Fruit fly (Drosophila melanogaster) whole organism, wandering third instar larva: ENCODE data around the gene CG8292.

Experiments
- Abd-B ChIP-seq: fragments of >200 bp; optimal IDR thresholded peaks from 2 replicates; lab custom pipeline; 2017; ENCODE audit warnings: missing biosample characterization, missing genetic modification characterization
- CG32264 ChIP-seq: fragments of 200-800 bp; sonication (Bioruptor generic); optimal IDR thresholded peaks from 2 replicates; lab custom pipeline; 2016; ENCODE audit warnings: missing biosample characterization, missing genetic modification characterization
- CG9705 ChIP-seq: fragments of 200-800 bp; sonication (Bioruptor generic); optimal IDR thresholded peaks from 2 replicates; lab custom pipeline; 2018; ENCODE audit warnings: missing biosample characterization, mild to moderate bottlenecking, missing genetic modification characterization
- CrebA ChIP-seq: fragments of 200-800 bp; sonication (Bioruptor generic); optimal IDR thresholded peaks from 2 replicates; lab custom pipeline; 2016; ENCODE audit warnings: missing biosample characterization, mild to moderate bottlenecking, missing genetic modification characterization, borderline replicate concordance
- Dfd ChIP-seq: fragments of >200 bp; optimal IDR thresholded peaks from 2 replicates; lab custom pipeline; 2017; ENCODE audit warnings: missing biosample characterization, missing genetic modification characterization
- Dif ChIP-seq: fragments of 200-275, 200-300 bp; sonication (Bioruptor generic); optimal IDR thresholded peaks from 2 replicates; lab custom pipeline; 2018; ENCODE audit warnings: missing biosample characterization, missing genetic modification characterization; ENCODE audit not compliant: partially characterized antibody
- GATAd ChIP-seq: sonication (Bioruptor generic); optimal IDR thresholded peaks from 2 replicates; lab custom pipeline; 2016; ENCODE audit warnings: missing biosample characterization, missing genetic modification characterization
- HLH106 ChIP-seq: fragments of 200-800 bp; optimal IDR thresholded peaks from 3 replicates; lab custom pipeline; 2019; ENCODE audit warnings: missing biosample characterization, mild to moderate bottlenecking, missing genetic modification characterization, moderate library complexity
- Hnf4 ChIP-seq: fragments of 200-800 bp; sonication (Bioruptor generic); optimal IDR thresholded peaks from 2 replicates; lab custom pipeline; 2016; ENCODE audit warnings: missing biosample characterization, mild to moderate bottlenecking, missing genetic modification characterization
- Hr78 ChIP-seq: fragments of >200 bp; optimal IDR thresholded peaks from 2 replicates; lab custom pipeline; 2017; ENCODE audit warnings: missing biosample characterization, missing genetic modification characterization
- Hr83 ChIP-seq: fragments of 200-300 bp; sonication (Bioruptor generic); optimal IDR thresholded peaks from 2 replicates; lab custom pipeline; 2016; ENCODE audit warnings: missing biosample characterization, mild to moderate bottlenecking, missing genetic modification characterization, moderate library complexity; ENCODE audit not compliant: poor library complexity, severe bottlenecking
- Jra ChIP-seq: sonication (Bioruptor generic); optimal IDR thresholded peaks from 2 replicates; lab custom pipeline; 2016; ENCODE audit warnings: missing biosample characterization, missing genetic modification characterization
- Mio ChIP-seq: sonication (Bioruptor generic); optimal IDR thresholded peaks from 2 replicates; lab custom pipeline; 2016; ENCODE audit warnings: missing biosample characterization, missing genetic modification characterization
- Myc ChIP-seq: fragments of >200 bp; optimal IDR thresholded peaks from 2 replicates; lab custom pipeline; 2017
- N ChIP-seq: fragments of >200 bp; optimal IDR thresholded peaks from 2 replicates; lab custom pipeline; 2018; ENCODE audit warnings: missing biosample characterization, missing external identifiers, missing genetic modification characterization
- OdsH ChIP-seq: fragments of 200-800 bp; sonication (Bioruptor generic); optimal IDR thresholded peaks from 2 replicates; lab custom pipeline; 2016; ENCODE audit warnings: missing biosample characterization, mild to moderate bottlenecking, missing genetic modification characterization
- Rel ChIP-seq, 2 experiments: fragments of 200-800 bp; sonication (Bioruptor generic) in 1 of 2; optimal IDR thresholded peaks; 2 replicates in 1 of 2; 3 replicates in 1 of 2; lab custom pipeline; 2016 to 2019; ENCODE audit warnings: mild to moderate bottlenecking in 2 of 2, missing biosample characterization in 2 of 2, missing genetic modification characterization in 2 of 2, moderate library complexity in 1 of 2
- Sp1 ChIP-seq: fragments of 200-800 bp; sonication (Bioruptor generic); optimal IDR thresholded peaks from 3 replicates; lab custom pipeline; 2019; ENCODE audit warnings: missing biosample characterization, mild to moderate bottlenecking, missing genetic modification characterization, moderate library complexity
- Vsx2 ChIP-seq: fragments of 200-300, 225-300 bp; sonication (Bioruptor generic); optimal IDR thresholded peaks from 2 replicates; lab custom pipeline; 2018; ENCODE audit warnings: missing biosample characterization, missing genetic modification characterization; ENCODE audit not compliant: partially characterized antibody
- br ChIP-seq: fragments of 200-800 bp; sonication (Bioruptor generic); optimal IDR thresholded peaks from 2 replicates; lab custom pipeline; 2016; ENCODE audit warnings: missing biosample characterization, missing genetic modification characterization
- brk ChIP-seq: fragments of 200-800 bp; sonication (Bioruptor generic); optimal IDR thresholded peaks from 2 replicates; lab custom pipeline; 2016; ENCODE audit warnings: missing biosample characterization, mild to moderate bottlenecking, missing genetic modification characterization
- dl ChIP-seq, 2 experiments: fragments of 175-275, 200-275 bp in 1 of 2; fragments of 200-275 bp in 1 of 2; sonication (Bioruptor generic); optimal IDR thresholded peaks; lab custom pipeline; 2018; ENCODE audit warnings: mild to moderate bottlenecking in 2 of 2, missing biosample characterization in 2 of 2, missing genetic modification characterization in 2 of 2, moderate library complexity in 2 of 2; ENCODE audit not compliant: partially characterized antibody in 2 of 2, insufficient read depth in 1 of 2
- dmrt93B ChIP-seq: fragments of 200-800 bp; sonication (Bioruptor generic); optimal IDR thresholded peaks from 2 replicates; lab custom pipeline; 2018; ENCODE audit warnings: missing biosample characterization, mild to moderate bottlenecking, missing genetic modification characterization
- dsf ChIP-seq: sonication (Bioruptor generic); optimal IDR thresholded peaks from 2 replicates; lab custom pipeline; 2016; ENCODE audit warnings: missing biosample characterization, missing genetic modification characterization, borderline replicate concordance
- ey ChIP-seq: fragments of 200-800 bp; sonication (Bioruptor generic); optimal IDR thresholded peaks from 2 replicates; lab custom pipeline; 2016; ENCODE audit warnings: missing biosample characterization, missing genetic modification characterization
- foxo ChIP-seq, 2 experiments: fragments of 200-800 bp; sonication (Bioruptor generic); optimal IDR thresholded peaks; 2 replicates in 1 of 2; 3 replicates in 1 of 2; lab custom pipeline; 2016 to 2017; ENCODE audit warnings: missing biosample characterization in 2 of 2, missing genetic modification characterization in 2 of 2
- fru ChIP-seq: fragments of 200-800 bp; sonication (Bioruptor generic); optimal IDR thresholded peaks from 3 replicates; lab custom pipeline; 2016; ENCODE audit warnings: missing biosample characterization, mild to moderate bottlenecking, missing genetic modification characterization
- h ChIP-seq: fragments of 200-800 bp; sonication (Bioruptor generic); optimal IDR thresholded peaks from 3 replicates; lab custom pipeline; 2016; ENCODE audit warnings: missing biosample characterization, mild to moderate bottlenecking, missing genetic modification characterization
- jim ChIP-seq: fragments of 175-275, 200-325 bp; sonication (Bioruptor generic); optimal IDR thresholded peaks from 2 replicates; lab custom pipeline; 2016; ENCODE audit warnings: missing biosample characterization, mild to moderate bottlenecking, missing genetic modification characterization
- pan ChIP-seq: fragments of >200 bp; optimal IDR thresholded peaks from 2 replicates; lab custom pipeline; 2017
- psq ChIP-seq: fragments of 200-800 bp; sonication (Bioruptor generic); optimal IDR thresholded peaks from 3 replicates; lab custom pipeline; 2017; ENCODE audit warnings: missing biosample characterization, mild to moderate bottlenecking, missing genetic modification characterization, moderate library complexity
- rgr ChIP-seq: fragments of 200-800 bp; sonication (Bioruptor generic); optimal IDR thresholded peaks from 3 replicates; lab custom pipeline; 2016; ENCODE audit warnings: missing biosample characterization, mild to moderate bottlenecking, missing genetic modification characterization
- sage ChIP-seq: fragments of 200-800 bp; sonication (Bioruptor generic); optimal IDR thresholded peaks from 2 replicates; lab custom pipeline; 2016; ENCODE audit warnings: missing biosample characterization, mild to moderate bottlenecking, missing genetic modification characterization
- sv ChIP-seq: fragments of 200-800 bp; sonication (Bioruptor generic); optimal IDR thresholded peaks from 3 replicates; lab custom pipeline; 2016; ENCODE audit warnings: missing biosample characterization, missing genetic modification characterization
- tai ChIP-seq: sonication (Bioruptor generic); optimal IDR thresholded peaks from 2 replicates; lab custom pipeline; 2016; ENCODE audit warnings: missing biosample characterization, missing genetic modification characterization
- usp ChIP-seq: fragments of >200 bp; optimal IDR thresholded peaks from 2 replicates; lab custom pipeline; 2017; ENCODE audit warnings: missing biosample characterization, missing genetic modification characterization
- woc ChIP-seq: sonication (Bioruptor generic); optimal IDR thresholded peaks from 2 replicates; lab custom pipeline; 2016; ENCODE audit warnings: missing biosample characterization, mild to moderate bottlenecking, missing genetic modification characterization

CG8292 gene

dm6 chr2L:8210468-8210867 is 7.3 kb downstream of the CG8292 start:
- no peak for TF ChIP-seq h (GFP tag; lab: Kevin White, UChicago)
- TF ChIP-seq Rel (GFP tag; optimal IDR thresholded peaks at IDR 0.05; lab: Kevin White, UChicago) = no peak
- no peak for TF ChIP-seq Rel (tag; optimal IDR thresholded peaks at IDR 0.05; lab: Kevin White, UChicago)
- no peak for TF ChIP-seq OdsH (GFP tag; lab: Kevin White, UChicago)
- TF ChIP-seq N = no peak
- TF ChIP-seq dl (GFP tag; optimal IDR thresholded peaks at IDR 0.05; lab: Kevin White, UChicago; ENCODE audit: insufficient read depth in 1 of 2, partially characterized antibody in 2 of 2) = no peak
- TF ChIP-seq woc = no peak
- no peak for TF ChIP-seq ey (GFP tag; lab: Kevin White, UChicago)
- no peak for TF ChIP-seq jim (GFP tag; lab: Kevin White, UChicago)

DNA sequence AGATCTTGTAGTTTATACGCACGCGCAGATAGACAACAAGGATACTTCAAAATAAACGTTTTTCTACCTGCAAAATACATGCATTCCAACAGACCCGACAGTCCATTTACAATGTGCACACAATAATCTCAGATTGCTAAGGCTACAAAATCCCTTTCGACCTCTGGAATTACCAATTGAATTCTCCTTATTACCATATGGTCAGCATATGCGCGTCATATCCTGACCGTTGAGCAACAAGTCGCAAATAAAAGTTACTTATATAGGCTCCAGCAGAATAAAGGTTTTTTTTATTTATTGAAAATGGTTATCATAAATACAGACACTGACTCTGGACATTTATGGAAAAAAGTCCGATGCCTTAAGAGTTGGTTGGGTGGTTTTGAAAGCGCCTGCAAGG is 8.5 kb downstream of the CG8292 start:
- no peak for TF ChIP-seq sage (GFP tag; lab: Kevin White, UChicago)
- no peak for TF ChIP-seq rgr
- TF ChIP-seq Sp1 (GFP tag; lab: Kevin White, UChicago) = no peak
- TF ChIP-seq HLH106 (tag; lab: Kevin White, UChicago) = no peak
- no peak for TF ChIP-seq tai (GFP tag; lab: Kevin White, UChicago)
- TF ChIP-seq N = no peak
- no peak for TF ChIP-seq Mio (GFP tag; lab: Kevin White, UChicago)
- no peak for TF ChIP-seq br (GFP tag; lab: Kevin White, UChicago)
- TF ChIP-seq OdsH (GFP tag; lab: Kevin White, UChicago) = no peak
- no peak for TF ChIP-seq CG32264 (GFP tag; lab: Kevin White, UChicago)
- TF ChIP-seq, all 38 proteins: peak for 0

DNA sequence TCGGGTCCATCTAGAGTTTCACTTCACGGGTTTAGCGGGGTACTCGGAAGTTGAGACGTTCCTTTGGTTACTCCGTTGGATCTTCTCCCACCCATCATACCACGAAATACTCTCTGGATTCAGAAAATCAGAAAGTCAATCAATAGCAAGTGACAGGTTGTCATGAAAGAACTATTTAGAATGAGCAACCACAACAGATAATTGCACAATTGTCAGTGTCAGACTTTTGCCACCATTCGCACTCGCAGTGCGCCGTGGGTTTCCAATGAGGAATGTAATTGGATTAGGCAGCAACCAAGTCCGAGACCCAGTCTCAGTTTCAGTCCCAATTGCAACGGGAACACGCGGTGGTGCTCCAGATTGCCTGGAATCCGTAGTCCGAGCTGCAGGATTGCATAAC is 11.9 kb downstream of the CG8292 start, which contains the start of gene CG8419:
CG8419 (plus strand) TSS at position 301 of the 400 bp plus-strand sequence.
- TF ChIP-seq dsf = no peak
- no peak for TF ChIP-seq brk
- TF ChIP-seq usp (GFP tag; lab: Kevin White, UChicago) = no peak
- TF ChIP-seq Sp1 (GFP tag; lab: Kevin White, UChicago) = no peak
- TF ChIP-seq Rel (GFP tag; optimal IDR thresholded peaks at IDR 0.05; lab: Kevin White, UChicago) = no peak
- TF ChIP-seq Rel (tag; optimal IDR thresholded peaks at IDR 0.05; lab: Kevin White, UChicago) = no peak
- TF ChIP-seq Hr83 (GFP tag; lab: Kevin White, UChicago) = no peak
- no peak for TF ChIP-seq CG9705
- TF ChIP-seq sv = no peak
- no peak for TF ChIP-seq HLH106 (tag; lab: Kevin White, UChicago)
- TF ChIP-seq h (GFP tag; lab: Kevin White, UChicago) = no peak
- no peak for TF ChIP-seq Hr78 (GFP tag; lab: Kevin White, UChicago)
- no peak for TF ChIP-seq Dif (GFP tag; lab: Kevin White, UChicago)
- no peak for TF ChIP-seq Jra (GFP tag; lab: Kevin White, UChicago)
- no peak for TF ChIP-seq Dfd (GFP tag; lab: Kevin White, UChicago)
- no peak for TF ChIP-seq N

DNA sequence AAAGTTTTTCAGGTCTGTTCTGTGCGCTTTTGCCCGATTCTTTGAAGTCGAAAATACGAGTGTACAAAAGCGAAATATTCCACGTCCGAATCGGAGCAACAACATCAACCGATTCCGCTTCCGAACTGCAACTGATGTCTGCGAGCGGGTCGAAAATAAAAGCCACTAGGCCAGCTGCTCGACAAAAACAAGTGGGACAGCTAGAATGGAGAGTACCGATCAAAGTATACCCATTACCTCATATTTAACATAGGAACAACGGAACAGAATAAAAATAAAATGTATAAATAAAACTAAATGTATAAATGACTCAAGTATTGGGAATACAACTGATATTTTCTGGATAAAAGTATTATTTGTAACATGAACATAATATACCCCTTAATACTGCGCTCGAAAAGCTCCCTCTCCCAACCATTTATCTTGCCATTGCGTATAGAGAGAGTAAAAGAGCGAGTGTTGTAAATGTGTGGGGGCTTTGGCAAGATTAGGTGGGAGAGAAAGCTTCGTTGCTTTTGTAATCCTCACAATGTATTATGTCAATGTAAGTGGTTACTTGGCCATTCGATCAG is 12.7 kb downstream of the CG8292 start, which contains the start of gene SLC5A11:
SLC5A11 (minus strand) TSS at position 137 of the 572 bp plus-strand sequence.
- no peak for TF ChIP-seq Hr78 (GFP tag; lab: Kevin White, UChicago)
- TF ChIP-seq pan (lab: Kevin White, UChicago) = peak; percentile 89
- TF ChIP-seq woc = peak; percentile 99
- TF ChIP-seq OdsH (GFP tag; lab: Kevin White, UChicago) = peak; percentile 98
- peak; percentile 91 for TF ChIP-seq br (GFP tag; lab: Kevin White, UChicago)
- TF ChIP-seq Rel (GFP tag; optimal IDR thresholded peaks at IDR 0.05; lab: Kevin White, UChicago) = peak; percentile 99
- peak; percentile 91 for TF ChIP-seq Rel (tag; optimal IDR thresholded peaks at IDR 0.05; lab: Kevin White, UChicago)
- peak; percentile 100 for TF ChIP-seq h (GFP tag; lab: Kevin White, UChicago)
- TF ChIP-seq sage (GFP tag; lab: Kevin White, UChicago) = peak; percentile 99
- peak; percentile 90 for TF ChIP-seq ey (GFP tag; lab: Kevin White, UChicago)
- TF ChIP-seq foxo (GFP tag; optimal IDR thresholded peaks at IDR 0.05; lab: Kevin White, UChicago) = peak; percentile 97 to 100
- peak; percentile 57 for TF ChIP-seq Hr83 (GFP tag; lab: Kevin White, UChicago)
- peak; percentile 92 for TF ChIP-seq dmrt93B (GFP tag; lab: Kevin White, UChicago)
- no peak for TF ChIP-seq Myc (lab: Kevin White, UChicago)
- no peak for TF ChIP-seq N
- no peak for TF ChIP-seq CrebA (GFP tag; lab: Kevin White, UChicago)
- peak; percentile 8 to 60 for TF ChIP-seq dl (GFP tag; optimal IDR thresholded peaks at IDR 0.05; lab: Kevin White, UChicago; ENCODE audit: insufficient read depth in 1 of 2, partially characterized antibody in 2 of 2)
- no peak for TF ChIP-seq Vsx2 (GFP tag; lab: Kevin White, UChicago)
- TF ChIP-seq Mio (GFP tag; lab: Kevin White, UChicago) = peak; percentile 47
- TF ChIP-seq rgr = peak; percentile 90
- TF ChIP-seq fru (GFP tag; lab: Kevin White, UChicago) = peak; percentile 98
- peak; percentile 74 for TF ChIP-seq Jra (GFP tag; lab: Kevin White, UChicago)
- TF ChIP-seq CG32264 (GFP tag; lab: Kevin White, UChicago) = peak; percentile 98
- TF ChIP-seq Dif (GFP tag; lab: Kevin White, UChicago) = peak; percentile 66
- TF ChIP-seq CG9705 = peak; percentile 80
- peak; percentile 99 for TF ChIP-seq psq (GFP tag; lab: Kevin White, UChicago)
- TF ChIP-seq sv = peak; percentile 94
- TF ChIP-seq jim (GFP tag; lab: Kevin White, UChicago) = no peak
- TF ChIP-seq Dfd (GFP tag; lab: Kevin White, UChicago) = no peak
- peak; percentile 63 for TF ChIP-seq dsf
- TF ChIP-seq Abd-B (GFP tag; lab: Kevin White, UChicago) = no peak
- TF ChIP-seq Hnf4 (GFP tag; lab: Kevin White, UChicago) = peak; percentile 91
- no peak for TF ChIP-seq tai (GFP tag; lab: Kevin White, UChicago)
- no peak for TF ChIP-seq usp (GFP tag; lab: Kevin White, UChicago)
- TF ChIP-seq Sp1 (GFP tag; lab: Kevin White, UChicago) = peak; percentile 97
- TF ChIP-seq GATAd (GFP tag; lab: Kevin White, UChicago) = no peak
- TF ChIP-seq brk = peak; percentile 99
